Fruit fly (Drosophila melanogaster): ENCODE results near the gene CG3061.

The CG3061 gene

dm6 chr3R:14001208-14001916 is 30.8 kb upstream of the CG3061 start:
- no peak for TF ChIP-seq CG14711 (tag; optimal IDR thresholded peaks at IDR 0.05)
- TF ChIP-seq ovo (GFP tag; optimal IDR thresholded peaks at IDR 0.05) = no peak
- TF ChIP-seq Hr96 (GFP tag; optimal IDR thresholded peaks at IDR 0.05) = no peak
- TF ChIP-seq toe (GFP tag; optimal IDR thresholded peaks at IDR 0.05) = no peak
- no peak for TF ChIP-seq Crg-1 (GFP tag; optimal IDR thresholded peaks at IDR 0.05)
- TF ChIP-seq pad (GFP tag; optimal IDR thresholded peaks at IDR 0.05) = no peak
- TF ChIP-seq Clk (GFP tag; optimal IDR thresholded peaks at IDR 0.05) = no peak

dm6 chr3R:14002146-14002846 is 29.9 kb upstream of the CG3061 start:
- TF ChIP-seq CG11617 (GFP tag; optimal IDR thresholded peaks at IDR 0.05) (no peak), kay (GFP tag; ENCODE audit: borderline replicate concordance) (peak; percentile 4)

- TF ChIP-seq CG1620 (GFP tag; optimal IDR thresholded peaks at IDR 0.05) (no peak), Crg-1 (GFP tag; optimal IDR thresholded peaks at IDR 0.05) (no peak), CG14711 (tag; optimal IDR thresholded peaks at IDR 0.05) (no peak), cnc (optimal IDR thresholded peaks at IDR 0.05) (no peak), Mnt (GFP tag; optimal IDR thresholded peaks at IDR 0.05) (no peak), pad (GFP tag; optimal IDR thresholded peaks at IDR 0.05) (no peak), Clk (GFP tag; optimal IDR thresholded peaks at IDR 0.05) (no peak), ovo (GFP tag; optimal IDR thresholded peaks at IDR 0.05) (no peak), CG7101 (tag; optimal IDR thresholded peaks at IDR 0.05) (no peak), CG11617 (GFP tag; optimal IDR thresholded peaks at IDR 0.05) (no peak), bab1 (GFP tag; optimal IDR thresholded peaks at IDR 0.05) (no peak), toe (GFP tag; optimal IDR thresholded peaks at IDR 0.05) (no peak)
These were observed 28.3 kb upstream of the CG3061 start for dm6 chr3R:14003845-14004244.

- TF ChIP-seq CG14711 (tag; optimal IDR thresholded peaks at IDR 0.05) (no peak), kay (GFP tag; ENCODE audit: borderline replicate concordance) (peak; percentile 7), pad (GFP tag; optimal IDR thresholded peaks at IDR 0.05) (no peak)
These were observed 27.0 kb upstream of the CG3061 start for dm6 chr3R:14005152-14005551.

dm6 chr3R:14006224-14006892 is 25.8 kb upstream of the CG3061 start:
- no peak for TF ChIP-seq CG1620 (GFP tag; optimal IDR thresholded peaks at IDR 0.05)
- no peak for TF ChIP-seq pad (GFP tag; optimal IDR thresholded peaks at IDR 0.05)
- TF ChIP-seq CG5204 (GFP tag; optimal IDR thresholded peaks at IDR 0.05) = no peak
- TF ChIP-seq Clk (GFP tag; optimal IDR thresholded peaks at IDR 0.05) = no peak
- TF ChIP-seq CG12768 (GFP tag; optimal IDR thresholded peaks at IDR 0.05) = no peak
- no peak for TF ChIP-seq CG11617 (GFP tag; optimal IDR thresholded peaks at IDR 0.05)
- TF ChIP-seq CG7045 (GFP tag; optimal IDR thresholded peaks at IDR 0.05) = no peak
- no peak for TF ChIP-seq Crg-1 (GFP tag; optimal IDR thresholded peaks at IDR 0.05)
- no peak for TF ChIP-seq tj (GFP tag; optimal IDR thresholded peaks at IDR 0.05)
- no peak for TF ChIP-seq CG14711 (tag; optimal IDR thresholded peaks at IDR 0.05)
- TF ChIP-seq CG33017 (tag; optimal IDR thresholded peaks at IDR 0.05) = no peak
- TF ChIP-seq Mnt (GFP tag; optimal IDR thresholded peaks at IDR 0.05) = no peak
- no peak for TF ChIP-seq kay (GFP tag; ENCODE audit: borderline replicate concordance)
- TF ChIP-seq CG7101 (tag; optimal IDR thresholded peaks at IDR 0.05) = no peak

dm6 chr3R:14006893-14007255 is 25.3 kb upstream of the CG3061 start:
- TF ChIP-seq cnc (optimal IDR thresholded peaks at IDR 0.05) = no peak
- no peak for TF ChIP-seq pad (GFP tag; optimal IDR thresholded peaks at IDR 0.05)
- no peak for TF ChIP-seq Crg-1 (GFP tag; optimal IDR thresholded peaks at IDR 0.05)
- no peak for TF ChIP-seq CG1620 (GFP tag; optimal IDR thresholded peaks at IDR 0.05)
- no peak for TF ChIP-seq bab1 (GFP tag; optimal IDR thresholded peaks at IDR 0.05)
- TF ChIP-seq CG33017 (tag; optimal IDR thresholded peaks at IDR 0.05) = no peak

dm6 chr3R:14007550-14007949 is 24.6 kb upstream of the CG3061 start:
- TF ChIP-seq Clk (GFP tag; optimal IDR thresholded peaks at IDR 0.05) (no peak), CG5204 (GFP tag; optimal IDR thresholded peaks at IDR 0.05) (no peak), Hr96 (GFP tag; optimal IDR thresholded peaks at IDR 0.05) (no peak), CG7101 (tag; optimal IDR thresholded peaks at IDR 0.05) (no peak), CG12768 (GFP tag; optimal IDR thresholded peaks at IDR 0.05) (no peak), CG7045 (GFP tag; optimal IDR thresholded peaks at IDR 0.05) (no peak), CG11617 (GFP tag; optimal IDR thresholded peaks at IDR 0.05) (no peak), Mnt (GFP tag; optimal IDR thresholded peaks at IDR 0.05) (no peak), tj (GFP tag; optimal IDR thresholded peaks at IDR 0.05) (no peak), cic (GFP tag; optimal IDR thresholded peaks at IDR 0.05) (no peak), bab1 (GFP tag; optimal IDR thresholded peaks at IDR 0.05) (no peak)

Measured in whole organism, adult.